Fruit fly (Drosophila melanogaster) whole organism, embryonic: ENCODE results near the gene APP-BP1.

Experiments used
- Aef1 ChIP-seq: fragments of 200-800 bp; sonication (Bioruptor generic); IDR thresholded peaks from 3 replicates; pipeline ENCODE4 v1.3.6; 2022; ENCODE audit warnings: missing biosample characterization, missing genetic modification characterization
- BtbVII ChIP-seq: fragments of 200-800 bp; sonication (Bioruptor generic); optimal IDR thresholded peaks from 3 replicates; lab custom pipeline; 2017; ENCODE audit warnings: missing biosample characterization, mild to moderate bottlenecking, missing genetic modification characterization
- CG10462 ChIP-seq: fragments of 200-800 bp; sonication (Bioruptor generic); optimal IDR thresholded peaks from 2 replicates; lab custom pipeline; 2016; ENCODE audit warnings: missing biosample characterization, missing genetic modification characterization
- CG11247 ChIP-seq: fragments of 200-800 bp; sonication (Bioruptor generic); IDR thresholded peaks from 2 replicates; pipeline ENCODE4 v1.3.6; 2022; ENCODE audit warnings: missing biosample characterization, missing genetic modification characterization
- CG12071 ChIP-seq: fragments of 200-800 bp; sonication (Bioruptor generic); optimal IDR thresholded peaks from 3 replicates; lab custom pipeline; 2018; ENCODE audit warnings: missing biosample characterization, mild to moderate bottlenecking, missing genetic modification characterization
- CG13287 ChIP-seq: fragments of 200-800 bp; sonication (Bioruptor generic); IDR thresholded peaks from 2 replicates; pipeline ENCODE4 v1.3.6; 2022; ENCODE audit warnings: missing biosample characterization, missing genetic modification characterization; ENCODE audit not compliant: partially characterized antibody
- CG13624 ChIP-seq: fragments of 200-800 bp; sonication (Bioruptor generic); optimal IDR thresholded peaks from 2 replicates; lab custom pipeline; 2016; ENCODE audit warnings: missing biosample characterization, missing genetic modification characterization
- CG14710 ChIP-seq: fragments of 200-800 bp; sonication (Bioruptor generic); optimal IDR thresholded peaks from 3 replicates; lab custom pipeline; 2019; ENCODE audit warnings: missing biosample characterization, mild to moderate bottlenecking, missing genetic modification characterization, moderate library complexity
- CG15269 ChIP-seq: fragments of 200-800 bp; sonication (Bioruptor generic); optimal IDR thresholded peaks from 2 replicates; lab custom pipeline; 2018; ENCODE audit warnings: missing biosample characterization, mild to moderate bottlenecking, missing genetic modification characterization, moderate library complexity
- CG15696 ChIP-seq: fragments of 200-800 bp; sonication (Bioruptor generic); optimal IDR thresholded peaks from 2 replicates; lab custom pipeline; 2019; ENCODE audit warnings: missing biosample characterization, mild to moderate bottlenecking, missing genetic modification characterization, moderate library complexity
- CG2875 ChIP-seq: fragments of 200-800 bp; sonication (Bioruptor generic); optimal IDR thresholded peaks from 2 replicates; lab custom pipeline; 2017; ENCODE audit warnings: missing biosample characterization, mild to moderate bottlenecking, missing genetic modification characterization, missing genetic modification reagents
- CG30020 ChIP-seq: fragments of 200-800 bp; optimal IDR thresholded peaks from 2 replicates; lab custom pipeline; 2019; ENCODE audit warnings: missing biosample characterization, mild to moderate bottlenecking, missing genetic modification characterization, moderate library complexity
- CG31224 ChIP-seq: fragments of 200-800 bp; sonication (Bioruptor generic); IDR thresholded peaks from 2 replicates; pipeline ENCODE4 v1.3.6; 2022; ENCODE audit warnings: missing biosample characterization, missing genetic modification characterization
- CG31441 ChIP-seq: fragments of 200-800 bp; sonication (Bioruptor generic); IDR thresholded peaks from 2 replicates; pipeline ENCODE4 v1.3.6; 2022; ENCODE audit warnings: missing biosample characterization, missing genetic modification characterization
- CG3163 ChIP-seq: fragments of 200-800 bp; sonication (Bioruptor generic); optimal IDR thresholded peaks from 3 replicates; lab custom pipeline; 2016; ENCODE audit warnings: missing biosample characterization, missing genetic modification characterization
- CG32532 ChIP-seq: fragments of 200-800 bp; sonication (Bioruptor generic); IDR thresholded peaks from 2 replicates; pipeline ENCODE4 v1.3.6; 2022; ENCODE audit warnings: missing biosample characterization, missing genetic modification characterization
- CG3838 ChIP-seq: fragments of 200-800 bp; sonication (Bioruptor generic); optimal IDR thresholded peaks from 3 replicates; lab custom pipeline; 2016; ENCODE audit warnings: missing biosample characterization, missing genetic modification characterization
- CG5245 ChIP-seq: fragments of 200-800 bp; sonication (Bioruptor generic); optimal IDR thresholded peaks from 3 replicates; lab custom pipeline; 2016; ENCODE audit warnings: missing biosample characterization, missing genetic modification characterization
- CG6683 ChIP-seq: fragments of 200-800 bp; sonication (Bioruptor generic); optimal IDR thresholded peaks from 2 replicates; lab custom pipeline; 2017; ENCODE audit warnings: missing biosample characterization, mild to moderate bottlenecking, missing genetic modification characterization, missing genetic modification reagents
- Chrac-16 ChIP-seq: fragments of 200-800 bp; sonication (Bioruptor generic); optimal IDR thresholded peaks from 3 replicates; lab custom pipeline; 2016; ENCODE audit warnings: missing biosample characterization, missing genetic modification characterization
- Dad ChIP-seq: fragments of 200-800 bp; sonication (Bioruptor generic); optimal IDR thresholded peaks from 3 replicates; lab custom pipeline; 2016; ENCODE audit warnings: missing biosample characterization, missing genetic modification characterization
- Ets97D ChIP-seq: fragments of 200-800 bp; sonication (Bioruptor generic); optimal IDR thresholded peaks from 3 replicates; lab custom pipeline; 2016; ENCODE audit warnings: missing biosample characterization, missing genetic modification characterization
- NFAT ChIP-seq: fragments of 200-800 bp; sonication (Bioruptor generic); IDR thresholded peaks from 2 replicates; pipeline ENCODE4 v1.3.6; 2022; ENCODE audit warnings: missing biosample characterization, missing genetic modification characterization
- bbx ChIP-seq: fragments of 200-800 bp; sonication (Bioruptor generic); IDR thresholded peaks from 2 replicates; pipeline ENCODE4 v1.3.6; 2022; ENCODE audit warnings: missing biosample characterization, missing genetic modification characterization; ENCODE audit not compliant: partially characterized antibody
- caup ChIP-seq: fragments of 200-800 bp; sonication (Bioruptor generic); optimal IDR thresholded peaks from 3 replicates; lab custom pipeline; 2017; ENCODE audit warnings: missing biosample characterization, mild to moderate bottlenecking, missing genetic modification characterization, moderate library complexity; ENCODE audit not compliant: severe bottlenecking
- chn ChIP-seq: fragments of 200-800 bp; sonication (Bioruptor generic); optimal IDR thresholded peaks from 2 replicates; lab custom pipeline; 2016; ENCODE audit warnings: missing biosample characterization, missing genetic modification characterization
- cwo ChIP-seq: fragments of 200-800 bp; sonication (Bioruptor generic); optimal IDR thresholded peaks from 3 replicates; lab custom pipeline; 2017; ENCODE audit warnings: missing biosample characterization, missing genetic modification characterization, mild to moderate bottlenecking, moderate library complexity, missing genetic modification reagents
- dan ChIP-seq: fragments of 200-800 bp; sonication (Bioruptor generic); IDR thresholded peaks from 2 replicates; pipeline ENCODE4 v1.3.6; 2022; ENCODE audit warnings: missing biosample characterization, missing genetic modification characterization
- dimm ChIP-seq: fragments of 200-800 bp; sonication (Bioruptor generic); IDR thresholded peaks from 2 replicates; pipeline ENCODE4 v1.3.6; 2022; ENCODE audit warnings: missing biosample characterization, missing genetic modification characterization
- esg ChIP-seq: fragments of 200-800 bp; sonication (Bioruptor generic); conservative IDR thresholded peaks from 2 replicates; pipeline ENCODE4 v1.3.6; 2022; ENCODE audit warnings: missing biosample characterization, missing genetic modification characterization
- exex ChIP-seq: fragments of 200-800 bp; sonication (Bioruptor generic); optimal IDR thresholded peaks from 4 replicates; lab custom pipeline; 2018; ENCODE audit warnings: missing biosample characterization, mild to moderate bottlenecking, missing genetic modification characterization, moderate library complexity
- gem ChIP-seq: fragments of 200-800 bp; sonication (Bioruptor generic); optimal IDR thresholded peaks from 2 replicates; lab custom pipeline; 2019; ENCODE audit warnings: missing biosample characterization, mild to moderate bottlenecking, missing genetic modification characterization, moderate library complexity
- kah ChIP-seq: fragments of 200-800 bp; sonication (Bioruptor generic); optimal IDR thresholded peaks from 2 replicates; lab custom pipeline; 2018; ENCODE audit warnings: missing biosample characterization, mild to moderate bottlenecking, missing genetic modification characterization
- lilli ChIP-seq: fragments of 200-800 bp; sonication (Bioruptor generic); optimal IDR thresholded peaks from 3 replicates; lab custom pipeline; 2016; ENCODE audit warnings: missing biosample characterization, missing genetic modification characterization
- mld ChIP-seq: fragments of 200-800 bp; sonication (Bioruptor generic); IDR thresholded peaks from 3 replicates; pipeline ENCODE4 v1.3.6; 2022; ENCODE audit warnings: missing biosample characterization, missing genetic modification characterization; ENCODE audit not compliant: partially characterized antibody
- pan ChIP-seq, 4 experiments: fragments of >200 bp in 3 of 4; fragments of 200-800 bp in 1 of 4; sonication (Bioruptor generic) in 1 of 4; optimal IDR thresholded peaks in 3 of 4; IDR thresholded peaks in 1 of 4; 2 replicates each; pipeline versions ENCODE4 v1.3.6 to Lab custom; 2017 to 2022; ENCODE audit warnings: missing biosample characterization in 2 of 4, missing genetic modification characterization in 2 of 4, mixed read lengths in 1 of 4
- pb ChIP-seq: fragments of 200-800 bp; sonication (Bioruptor generic); optimal IDR thresholded peaks from 3 replicates; lab custom pipeline; 2016; ENCODE audit warnings: missing biosample characterization, missing genetic modification characterization
- pfk ChIP-seq: fragments of 200-800 bp; sonication (Bioruptor generic); optimal IDR thresholded peaks from 2 replicates; lab custom pipeline; 2018; ENCODE audit warnings: missing biosample characterization, mild to moderate bottlenecking, missing genetic modification characterization, moderate library complexity
- pzg ChIP-seq: fragments of 200-800 bp; sonication (Bioruptor generic); optimal IDR thresholded peaks from 3 replicates; lab custom pipeline; 2018; ENCODE audit warnings: missing biosample characterization, mild to moderate bottlenecking, missing genetic modification characterization, moderate library complexity
- salm ChIP-seq: fragments of 200-800 bp; sonication (Bioruptor generic); optimal IDR thresholded peaks from 2 replicates; lab custom pipeline; 2018; ENCODE audit warnings: missing biosample characterization, mild to moderate bottlenecking, missing genetic modification characterization
- sc ChIP-seq, 3 experiments: fragments of >200 bp in 2 of 3; fragments of 200-800 bp in 1 of 3; sonication (Bioruptor generic) in 1 of 3; optimal IDR thresholded peaks; 2 replicates in 2 of 3; 3 replicates in 1 of 3; lab custom pipeline; 2017; ENCODE audit warnings: mild to moderate bottlenecking in 1 of 3, missing biosample characterization in 1 of 3, missing genetic modification characterization in 1 of 3, missing genetic modification reagents in 1 of 3
- sqz ChIP-seq: fragments of 200-800 bp; sonication (Bioruptor generic); optimal IDR thresholded peaks from 3 replicates; lab custom pipeline; 2018; ENCODE audit warnings: missing biosample characterization, mild to moderate bottlenecking, missing genetic modification characterization
- ssp ChIP-seq: fragments of 200-800 bp; sonication (Bioruptor generic); IDR thresholded peaks from 2 replicates; pipeline ENCODE4 v1.3.6; 2022; ENCODE audit warnings: missing biosample characterization, missing genetic modification characterization
- stwl ChIP-seq: fragments of 200-800 bp; sonication (Bioruptor generic); optimal IDR thresholded peaks from 3 replicates; lab custom pipeline; 2018; ENCODE audit warnings: missing biosample characterization, mild to moderate bottlenecking, missing genetic modification characterization, moderate library complexity
- tup ChIP-seq: fragments of 200-800 bp; sonication (Bioruptor generic); optimal IDR thresholded peaks from 2 replicates; lab custom pipeline; 2016; ENCODE audit warnings: missing biosample characterization, mild to moderate bottlenecking, missing genetic modification characterization, moderate library complexity
- unpg ChIP-seq: fragments of 200-800 bp; sonication (Bioruptor generic); optimal IDR thresholded peaks from 3 replicates; lab custom pipeline; 2018; ENCODE audit warnings: missing biosample characterization, mild to moderate bottlenecking, missing genetic modification characterization, moderate library complexity
- wek ChIP-seq: fragments of 200-800 bp; sonication (Bioruptor generic); optimal IDR thresholded peaks from 3 replicates; lab custom pipeline; 2018; ENCODE audit warnings: missing biosample characterization, mild to moderate bottlenecking, missing genetic modification characterization, moderate library complexity
- zen2 ChIP-seq: fragments of 200-800 bp; sonication (Bioruptor generic); IDR thresholded peaks from 3 replicates; pipeline ENCODE4 v1.3.6; 2022; ENCODE audit warnings: missing biosample characterization, missing genetic modification characterization; ENCODE audit not compliant: partially characterized antibody

The APP-BP1 gene

DNA sequence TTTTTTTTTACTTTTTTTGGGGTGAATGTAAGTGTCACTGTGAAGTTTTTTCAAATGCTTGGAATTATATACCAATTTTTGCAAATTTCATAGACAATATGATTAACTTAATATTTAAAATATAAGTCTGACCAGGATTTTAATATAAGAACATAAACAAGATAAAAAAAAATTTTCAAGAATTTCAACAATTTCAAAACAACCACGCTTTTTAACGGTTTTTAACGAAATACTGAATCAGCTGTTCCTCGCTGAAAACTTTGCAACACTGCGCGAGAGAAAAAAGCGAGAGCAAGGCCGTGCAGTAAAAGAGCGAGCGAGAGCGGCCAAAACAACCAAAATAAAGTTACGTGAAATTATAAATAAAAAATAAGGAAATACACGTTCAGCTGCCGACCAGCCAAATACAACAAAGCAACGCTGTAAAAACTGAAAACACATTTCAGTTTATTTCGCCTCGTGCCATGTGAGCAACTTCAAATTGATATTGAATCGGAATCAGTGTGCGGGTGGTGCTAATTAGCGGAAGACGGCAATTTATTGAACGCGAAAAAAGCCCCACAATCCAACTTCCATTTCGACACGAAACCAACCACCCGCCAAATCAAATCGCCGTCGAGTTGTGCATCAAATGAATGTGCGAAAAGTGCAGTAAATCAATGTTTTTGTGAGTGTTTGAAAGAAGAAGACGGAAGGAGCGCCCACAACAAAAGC, 1.9 kb upstream of the APP-BP1 start, which contains the start of the genes CG46439, Iyd and CG33947 (continued):
- no peak for TF ChIP-seq CG11247
- no peak for TF ChIP-seq sc (optimal IDR thresholded peaks at IDR 0.05; lab: Kevin White, UChicago)
- TF ChIP-seq sc (GFP tag; optimal IDR thresholded peaks at IDR 0.05; lab: Kevin White, UChicago) = no peak
- TF ChIP-seq lilli (GFP tag; lab: Kevin White, UChicago) = no peak
- TF ChIP-seq dan (GFP tag; lab: Robert Waterston, UW) = no peak
- no peak for TF ChIP-seq tup (GFP tag; lab: Kevin White, UChicago)
- no peak for TF ChIP-seq Aef1 (GFP tag; lab: Robert Waterston, UW)
- no peak for TF ChIP-seq caup (GFP tag; lab: Kevin White, UChicago)
- TF ChIP-seq CG3163 (GFP tag; lab: Kevin White, UChicago) = no peak
- TF ChIP-seq CG2875 = no peak
- TF ChIP-seq unpg (GFP tag; lab: Kevin White, UChicago) = peak; percentile 17
- no peak for TF ChIP-seq ssp
- no peak for TF ChIP-seq Dad (GFP tag; lab: Kevin White, UChicago)
- no peak for TF ChIP-seq CG13624 (GFP tag; lab: Kevin White, UChicago)
- TF ChIP-seq salm (tag; lab: Kevin White, UChicago) = no peak
- peak; percentile 37 for TF ChIP-seq pzg (GFP tag; lab: Kevin White, UChicago)
- TF ChIP-seq stwl (tag; lab: Kevin White, UChicago) = peak; percentile 70
- TF ChIP-seq pfk (GFP tag; lab: Kevin White, UChicago) = no peak
- peak; percentile 60 for TF ChIP-seq sqz
- TF ChIP-seq Ets97D (GFP tag; lab: Kevin White, UChicago) = peak; percentile 34
- no peak for TF ChIP-seq pb (GFP tag; lab: Kevin White, UChicago)
- TF ChIP-seq esg (GFP tag; lab: Robert Waterston, UW) = no peak
- TF ChIP-seq pan (optimal IDR thresholded peaks at IDR 0.05; lab: Kevin White, UChicago) = no peak
- no peak for TF ChIP-seq pan (GFP tag; optimal IDR thresholded peaks at IDR 0.05 in 1 of 2, IDR thresholded peaks at IDR 0.05 in 1 of 2)
- no peak for TF ChIP-seq kah
- TF ChIP-seq CG31224 (GFP tag; lab: Robert Waterston, UW) = no peak
- no peak for TF ChIP-seq CG31441 (GFP tag; lab: Robert Waterston, UW)
- TF ChIP-seq Chrac-16 (GFP tag; lab: Kevin White, UChicago) = no peak
- peak; percentile 4 for TF ChIP-seq chn (GFP tag; lab: Kevin White, UChicago)
- no peak for TF ChIP-seq CG5245 (GFP tag; lab: Kevin White, UChicago)
- peak; percentile 5 for TF ChIP-seq gem (tag; lab: Kevin White, UChicago)
- TF ChIP-seq BtbVII (GFP tag; lab: Kevin White, UChicago) = peak; percentile 20
- no peak for TF ChIP-seq wek (GFP tag; lab: Kevin White, UChicago)
- TF ChIP-seq dimm (GFP tag; lab: Robert Waterston, UW) = no peak
- peak; percentile 42; the same call in 1 of the 2 replicates for TF ChIP-seq CG32532 (GFP tag; lab: Robert Waterston, UW)
- TF ChIP-seq zen2 = no peak; the same call in 2 of the 3 replicates
- TF ChIP-seq cwo = peak; percentile 28
- no peak for TF ChIP-seq CG6683 (GFP tag; lab: Kevin White, UChicago)
- TF ChIP-seq CG3838 = no peak
- TF ChIP-seq exex (tag; lab: Kevin White, UChicago) = peak; percentile 32
- TF ChIP-seq CG10462 (GFP tag; lab: Kevin White, UChicago) = no peak
- TF ChIP-seq CG12071 (GFP tag; lab: Kevin White, UChicago) = no peak
- no peak for TF ChIP-seq CG14710 (tag; lab: Kevin White, UChicago)
- no peak for TF ChIP-seq CG30020 (tag; lab: Kevin White, UChicago)
- no peak for TF ChIP-seq NFAT (GFP tag; lab: Robert Waterston, UW)
- no peak for TF ChIP-seq mld
- TF ChIP-seq CG15696 (tag; lab: Kevin White, UChicago) = no peak
- no peak for TF ChIP-seq bbx (GFP tag; lab: Robert Waterston, UW)
- TF ChIP-seq CG13287 (GFP tag; lab: Robert Waterston, UW) = peak; percentile 50
- peak; percentile 32 for TF ChIP-seq CG15269
